Fruit fly (Drosophila melanogaster): Measurements from ENCODE around the gene org-1.

DNA sequence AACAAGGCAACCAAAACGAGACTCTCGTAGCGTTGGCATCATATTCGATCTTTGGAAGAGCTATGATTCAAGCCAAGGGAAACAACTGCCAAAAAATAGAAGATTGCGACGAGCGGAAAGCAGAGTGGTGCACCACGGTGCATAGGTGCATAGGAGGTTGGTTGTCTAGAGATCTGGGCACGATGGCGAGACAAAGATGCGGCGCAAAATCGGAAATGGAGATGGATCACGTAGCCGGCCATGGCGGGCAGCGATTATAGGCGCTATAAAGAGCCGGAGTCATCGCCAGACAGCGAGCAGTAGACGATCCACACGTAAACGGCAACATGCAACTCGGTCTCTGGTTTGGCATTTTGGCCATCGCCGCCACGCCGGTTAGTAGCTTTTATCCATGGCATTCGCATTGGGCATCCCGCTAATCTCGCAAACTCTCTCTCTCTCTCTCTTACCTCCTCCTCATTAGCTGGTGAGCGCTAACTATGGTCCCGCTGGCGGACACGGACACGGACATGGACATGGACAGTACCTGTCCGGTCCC lies 24.2 kb upstream of the org-1 start, which contains the start of gene Cp36:
- no peak for TF ChIP-seq EcR (GFP tag; optimal IDR thresholded peaks at IDR 0.05)
- no peak for TF ChIP-seq CG13204 (GFP tag; optimal IDR thresholded peaks at IDR 0.05)
- TF ChIP-seq CG4496 (GFP tag; IDR thresholded peaks at IDR 0.05), result no peak
- no peak for TF ChIP-seq Ets98B (GFP tag; IDR thresholded peaks at IDR 0.05)
- TF ChIP-seq D1 (tag; optimal IDR thresholded peaks at IDR 0.05), result no peak
- TF ChIP-seq CG10348 (GFP tag; IDR thresholded peaks at IDR 0.05), result no peak
- no peak for TF ChIP-seq CG9948 (tag; optimal IDR thresholded peaks at IDR 0.05)
- no peak for TF ChIP-seq CG12605 (GFP tag; IDR thresholded peaks at IDR 0.05)
- TF ChIP-seq CG14655 (GFP tag; optimal IDR thresholded peaks at IDR 0.05), result no peak
